Fruit fly (Drosophila melanogaster): ENCODE data around the gene Sfp36F.

Sfp36F gene

DNA sequence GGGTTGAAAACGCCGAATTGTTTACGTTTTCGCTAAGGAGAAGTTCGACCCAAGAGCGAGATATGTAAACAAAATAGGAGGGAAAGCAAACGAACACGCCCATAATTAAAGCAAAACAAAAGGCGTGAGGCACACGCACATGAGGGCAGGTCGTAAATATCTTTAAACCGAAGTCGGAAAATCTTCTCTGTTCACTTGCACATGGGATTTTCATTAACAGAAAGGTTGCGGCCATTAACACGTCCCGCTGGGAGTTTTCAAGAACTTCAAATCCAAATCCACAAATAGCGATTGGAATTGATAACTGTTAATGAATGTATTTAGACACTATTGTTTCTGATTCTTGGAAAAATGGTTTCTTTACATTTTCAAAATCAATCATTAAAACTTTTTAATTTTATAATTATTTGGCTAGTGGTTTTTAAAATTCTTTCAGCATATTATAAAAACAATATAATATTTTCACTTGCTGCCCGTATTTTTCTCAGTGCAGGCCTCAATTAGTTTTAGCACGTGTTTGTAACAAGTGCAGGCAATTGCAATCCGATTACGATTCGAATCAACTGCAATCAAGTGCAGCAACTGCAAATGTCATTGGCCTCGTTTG, 41.6 kb downstream of the Sfp36F start:
- TF ChIP-seq CG6163 (GFP tag; IDR thresholded peaks at IDR 0.05), result no peak
- no peak for TF ChIP-seq CG1621 (tag; optimal IDR thresholded peaks at IDR 0.05)
- no peak for TF ChIP-seq CG8319 (GFP tag; optimal IDR thresholded peaks at IDR 0.05)
- no peak for TF ChIP-seq CG3032 (tag; optimal IDR thresholded peaks at IDR 0.05)
- no peak for TF ChIP-seq Met (GFP tag; optimal IDR thresholded peaks at IDR 0.05)
- no peak for TF ChIP-seq CG6276 (GFP tag; optimal IDR thresholded peaks at IDR 0.05)
- no peak for TF ChIP-seq ss (GFP tag; optimal IDR thresholded peaks at IDR 0.05)
- TF ChIP-seq Lpt (GFP tag; optimal IDR thresholded peaks at IDR 0.05), result no peak
- no peak for TF ChIP-seq svp (GFP tag)
- 0 out of 3 replicates have a peak, but pooled peaks have one; percentile 20 for TF ChIP-seq eg (GFP tag; IDR thresholded peaks at IDR 0.05)
- TF ChIP-seq Sox15 (GFP tag; optimal IDR thresholded peaks at IDR 0.05), result no peak
- TF ChIP-seq Eip78C (GFP tag), result peak; percentile 56
- TF ChIP-seq CG15336 (GFP tag; IDR thresholded peaks at IDR 0.05), result peak; percentile 36; the same call in 1 of the 2 replicates
- TF ChIP-seq Hr4 (GFP tag; optimal IDR thresholded peaks at IDR 0.05), result peak; percentile 44
- no peak for TF ChIP-seq net (GFP tag; optimal IDR thresholded peaks at IDR 0.05)
- no peak for TF ChIP-seq Sox14 (GFP tag; optimal IDR thresholded peaks at IDR 0.05)
- TF ChIP-seq Smox (GFP tag; optimal IDR thresholded peaks at IDR 0.05), result no peak
- no peak for TF ChIP-seq Eip93F (GFP tag; optimal IDR thresholded peaks at IDR 0.05)
- no peak for TF ChIP-seq CG16779 (tag; optimal IDR thresholded peaks at IDR 0.05)
- TF ChIP-seq fd59A (GFP tag; optimal IDR thresholded peaks at IDR 0.05), result no peak
- no peak for TF ChIP-seq lz (GFP tag; optimal IDR thresholded peaks at IDR 0.05)
- no peak for TF ChIP-seq achi (GFP tag; optimal IDR thresholded peaks at IDR 0.05)
- TF ChIP-seq Eip75B (GFP tag; optimal IDR thresholded peaks at IDR 0.05), result no peak
- TF ChIP-seq CG32006 (GFP tag; optimal IDR thresholded peaks at IDR 0.05), result peak; percentile 42
- no peak for TF ChIP-seq Ets96B (tag; optimal IDR thresholded peaks at IDR 0.05)
- TF ChIP-seq CG6854 (GFP tag; optimal IDR thresholded peaks at IDR 0.05), result no peak
- no peak for TF ChIP-seq Blimp-1 (GFP tag; optimal IDR thresholded peaks at IDR 0.05)
- TF ChIP-seq Hr38 (GFP tag; optimal IDR thresholded peaks at IDR 0.05), result no peak
- no peak for TF ChIP-seq Sox102F (GFP tag; optimal IDR thresholded peaks at IDR 0.05)
- no peak for TF ChIP-seq CG34406 (GFP tag; optimal IDR thresholded peaks at IDR 0.05)
- no peak for TF ChIP-seq CG11294 (GFP tag; IDR thresholded peaks at IDR 0.05)
- no peak for TF ChIP-seq CG8119 (GFP tag; IDR thresholded peaks at IDR 0.05)
- TF ChIP-seq CG11902 (GFP tag; optimal IDR thresholded peaks at IDR 0.05), result no peak
- TF ChIP-seq pdm3 (GFP tag; optimal IDR thresholded peaks at IDR 0.05), result no peak
- no peak for TF ChIP-seq CG6792 (GFP tag; optimal IDR thresholded peaks at IDR 0.05)
- no peak for TF ChIP-seq CG3919 (GFP tag; optimal IDR thresholded peaks at IDR 0.05)
- no peak for TF ChIP-seq CG31627 (GFP tag; optimal IDR thresholded peaks at IDR 0.05)
- TF ChIP-seq fkh (GFP tag; optimal IDR thresholded peaks at IDR 0.05), result peak; percentile 33
- TF ChIP-seq cyc (GFP tag; optimal IDR thresholded peaks at IDR 0.05), result no peak
- no peak for TF ChIP-seq fd85E (GFP tag; optimal IDR thresholded peaks at IDR 0.05)
- TF ChIP-seq CG7368 (GFP tag; optimal IDR thresholded peaks at IDR 0.05), result no peak
- no peak for TF ChIP-seq CG11762 (GFP tag; optimal IDR thresholded peaks at IDR 0.05; ENCODE audit: insufficient read depth)
- TF ChIP-seq dac (GFP tag; optimal IDR thresholded peaks at IDR 0.05), result no peak

DNA sequence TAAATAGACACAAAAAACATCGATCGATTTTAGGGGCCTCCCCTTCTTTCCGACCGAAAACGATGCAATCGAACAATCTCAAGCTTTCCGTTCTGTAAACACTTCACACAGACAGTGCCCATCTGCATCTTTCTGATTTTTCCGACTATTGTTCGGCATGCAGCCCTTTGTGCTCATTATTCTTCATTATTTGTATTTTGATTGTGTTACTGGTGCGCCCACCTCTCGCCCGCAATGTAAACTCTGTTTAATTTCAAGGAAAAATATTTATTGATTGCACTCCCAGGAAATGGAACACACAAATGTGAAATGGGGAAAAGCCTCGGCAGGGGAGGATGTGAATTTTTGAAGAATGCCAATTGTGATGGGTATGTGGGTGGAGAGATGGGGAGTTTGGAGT, 43.3 kb downstream of the Sfp36F start:
- TF ChIP-seq dac (GFP tag; optimal IDR thresholded peaks at IDR 0.05), result no peak
- TF ChIP-seq fd85E (GFP tag; optimal IDR thresholded peaks at IDR 0.05), result no peak
- TF ChIP-seq fkh (GFP tag; optimal IDR thresholded peaks at IDR 0.05), result peak; percentile 59
- TF ChIP-seq Eip78C (GFP tag), result peak; percentile 37
- TF ChIP-seq Eip75B (GFP tag; optimal IDR thresholded peaks at IDR 0.05), result no peak
- no peak for TF ChIP-seq CG3032 (tag; optimal IDR thresholded peaks at IDR 0.05)
